Worm (Caenorhabditis elegans) whole organism, young adult: Measurements from ENCODE around the gene lgc-46.
A peak's percentile ranks its signal among the peaks of the same experiment; 100 is the strongest.

Experiments used
- B0261.1 ChIP-seq: sonication (generic microtip); optimal IDR thresholded peaks from 2 replicates; lab custom pipeline; 2016; ENCODE audit warnings: mild to moderate bottlenecking, missing genetic modification characterization, moderate library complexity, missing compliant biosample characterization
- F57A8.1 ChIP-seq: fragments of 200-800 bp; sonication (Bioruptor generic); optimal IDR thresholded peaks from 2 replicates; lab custom pipeline; 2018; ENCODE audit warnings: mild to moderate bottlenecking, missing genetic modification characterization, moderate library complexity, missing compliant biosample characterization
- Y53F4B.3 ChIP-seq: fragments of 200-800 bp; sonication (Bioruptor generic); IDR thresholded peaks from 2 replicates; pipeline ENCODE4 v1.3.6; 2022; ENCODE audit warnings: missing genetic modification reagents, missing genetic modification characterization, missing compliant biosample characterization
- Y53G8AR.9 ChIP-seq: fragments of 200-800 bp; sonication (Bioruptor generic); conservative IDR thresholded peaks from 2 replicates; pipeline ENCODE4 v1.3.6; 2022; ENCODE audit warnings: missing genetic modification reagents, missing genetic modification characterization, missing compliant biosample characterization
- Y56A3A.18 ChIP-seq: fragments of 200-800 bp; sonication (Bioruptor generic); IDR thresholded peaks from 2 replicates; pipeline ENCODE4 v1.3.6; 2022; ENCODE audit warnings: missing genetic modification reagents, missing genetic modification characterization, missing compliant biosample characterization
- Y79H2A.3 ChIP-seq: fragments of 200-800 bp; sonication (Bioruptor generic); conservative IDR thresholded peaks from 2 replicates; pipeline ENCODE4 v1.3.6; 2022; ENCODE audit warnings: missing genetic modification reagents, missing genetic modification characterization, missing compliant biosample characterization
- ama-1 ChIP-seq, 3 experiments: fragments of 150-350 bp in 1 of 3; sonication (generic microtip) in 2 of 3; optimal IDR thresholded peaks; 2 replicates each; lab custom pipeline; 2014 to 2018; ENCODE audit warnings: missing biosample characterization in 2 of 3, missing genetic modification characterization in 2 of 3, missing genetic modification reagents in 2 of 3
- atf-7 ChIP-seq: sonication (generic microtip); optimal IDR thresholded peaks from 2 replicates; lab custom pipeline; 2017; ENCODE audit warnings: mild to moderate bottlenecking, missing genetic modification characterization, missing compliant biosample characterization
- attf-6 ChIP-seq: fragments of 200-800 bp; sonication (Bioruptor generic); IDR thresholded peaks from 2 replicates; pipeline ENCODE4 v1.3.6; 2022; ENCODE audit warnings: missing genetic modification reagents, missing genetic modification characterization, missing compliant biosample characterization
- ceh-100 ChIP-seq: fragments of 200-800 bp; sonication (Bioruptor generic); IDR thresholded peaks from 2 replicates; pipeline ENCODE4 v1.3.6; 2022; ENCODE audit warnings: missing genetic modification reagents, missing genetic modification characterization, missing compliant biosample characterization
- ceh-27 ChIP-seq: fragments of 200-800 bp; sonication (Bioruptor generic); optimal IDR thresholded peaks from 2 replicates; lab custom pipeline; 2018; ENCODE audit warnings: mild to moderate bottlenecking, missing genetic modification characterization, moderate library complexity, missing compliant biosample characterization
- ceh-91 ChIP-seq: fragments of 200-800 bp; sonication (Bioruptor generic); IDR thresholded peaks from 2 replicates; pipeline ENCODE4 v1.3.6; 2022; ENCODE audit warnings: missing genetic modification reagents, missing genetic modification characterization, missing compliant biosample characterization
- die-1 ChIP-seq: sonication (generic microtip); optimal IDR thresholded peaks from 2 replicates; lab custom pipeline; 2016; ENCODE audit warnings: missing genotype, mild to moderate bottlenecking, missing genetic modification characterization, missing compliant biosample characterization
- dox-1 ChIP-seq: fragments of 200-800 bp; sonication (Bioruptor generic); IDR thresholded peaks from 2 replicates; pipeline ENCODE4 v1.3.6; 2022; ENCODE audit warnings: missing genetic modification reagents, missing genetic modification characterization, missing compliant biosample characterization
- fkh-3 ChIP-seq: sonication (generic microtip); optimal IDR thresholded peaks from 2 replicates; lab custom pipeline; 2016; ENCODE audit warnings: mild to moderate bottlenecking, missing genetic modification characterization, missing compliant biosample characterization
- him-1 ChIP-seq: sonication (generic microtip); optimal IDR thresholded peaks from 2 replicates; lab custom pipeline; 2016; ENCODE audit warnings: missing genotype, missing genetic modification reagents, missing genetic modification characterization, missing compliant biosample characterization
- hmg-1.2 ChIP-seq: fragments of 200-800 bp; sonication (Bioruptor generic); IDR thresholded peaks from 2 replicates; pipeline ENCODE4 v1.3.6; 2022; ENCODE audit warnings: missing genetic modification reagents, missing genetic modification characterization, missing compliant biosample characterization
- hmg-20 ChIP-seq: fragments of 200-800 bp; sonication (Bioruptor generic); IDR thresholded peaks from 2 replicates; pipeline ENCODE4 v1.3.6; 2022; ENCODE audit warnings: missing genetic modification reagents, missing genetic modification characterization, missing compliant biosample characterization
- hrde-1 ChIP-seq: sonication (generic microtip); optimal IDR thresholded peaks from 2 replicates; lab custom pipeline; 2016; ENCODE audit warnings: missing genetic modification characterization, mild to moderate bottlenecking, missing compliant biosample characterization, moderate library complexity, missing genotype, missing genetic modification reagents, borderline replicate concordance
- let-526 ChIP-seq: fragments of 200-800 bp; sonication (Bioruptor generic); IDR thresholded peaks from 2 replicates; pipeline ENCODE4 v1.3.6; 2022; ENCODE audit warnings: missing genetic modification reagents, missing genetic modification characterization, missing compliant biosample characterization
- lin-26 ChIP-seq: fragments of 200-800 bp; sonication (Bioruptor generic); IDR thresholded peaks from 2 replicates; pipeline ENCODE4 v1.3.6; 2022; ENCODE audit warnings: missing genetic modification reagents, missing genetic modification characterization, missing compliant biosample characterization
- lin-35 ChIP-seq, 3 experiments: fragments of 150-350 bp in 2 of 3; sonication (generic microtip) in 1 of 3; optimal IDR thresholded peaks; 2 replicates each; lab custom pipeline; 2014 to 2018; ENCODE audit warnings: missing biosample characterization in 3 of 3, missing genetic modification characterization in 3 of 3, missing genetic modification reagents in 3 of 3
- lir-1 ChIP-seq: fragments of 200-800 bp; sonication (Bioruptor generic); conservative IDR thresholded peaks from 2 replicates; pipeline ENCODE4 v1.3.6; 2022; ENCODE audit warnings: missing genetic modification reagents, missing genetic modification characterization, missing compliant biosample characterization
- lsy-27 ChIP-seq: sonication (generic microtip); optimal IDR thresholded peaks from 2 replicates; lab custom pipeline; 2017; ENCODE audit warnings: missing genetic modification characterization, mild to moderate bottlenecking, missing compliant biosample characterization, antibody characterized with exemption, missing genotype, borderline replicate concordance; ENCODE audit not compliant: insufficient read depth
- madf-6 ChIP-seq: fragments of 200-800 bp; sonication (Bioruptor generic); IDR thresholded peaks from 2 replicates; pipeline ENCODE4 v1.3.6; 2022; ENCODE audit warnings: missing genetic modification reagents, missing genetic modification characterization, missing compliant biosample characterization
- mxl-1 ChIP-seq: sonication (generic microtip); optimal IDR thresholded peaks from 2 replicates; lab custom pipeline; 2016; ENCODE audit warnings: missing genetic modification characterization, missing compliant biosample characterization
- nfya-1 ChIP-seq: sonication (generic microtip); optimal IDR thresholded peaks from 2 replicates; lab custom pipeline; 2017; ENCODE audit warnings: antibody characterized with exemption, missing compliant biosample characterization, missing genetic modification characterization, borderline replicate concordance; ENCODE audit not compliant: insufficient read depth
- nhr-179 ChIP-seq: sonication (generic microtip); optimal IDR thresholded peaks from 2 replicates; lab custom pipeline; 2016; ENCODE audit warnings: mild to moderate bottlenecking, missing genetic modification characterization, missing compliant biosample characterization
- pha-4 ChIP-seq: fragments of 150-350 bp; sonication (generic microtip); optimal IDR thresholded peaks from 2 replicates; lab custom pipeline; 2014; ENCODE audit warnings: missing biosample characterization, missing genetic modification reagents, missing genetic modification characterization
- rpc-1 ChIP-seq, 2 experiments: fragments of 150-350 bp in 1 of 2; sonication (generic microtip) in 1 of 2; optimal IDR thresholded peaks; 2 replicates each; lab custom pipeline; 2014 to 2018; ENCODE audit warnings: missing biosample characterization in 1 of 2, missing genetic modification characterization in 1 of 2, missing genetic modification reagents in 1 of 2, missing genotype in 1 of 2
- sea-2 ChIP-seq: fragments of 200-800 bp; sonication (Bioruptor generic); IDR thresholded peaks from 2 replicates; pipeline ENCODE4 v1.3.6; 2022; ENCODE audit warnings: missing genetic modification characterization, missing compliant biosample characterization
- snpc-3.4 ChIP-seq: sonication (generic microtip); optimal IDR thresholded peaks from 2 replicates; lab custom pipeline; 2017; ENCODE audit warnings: missing genetic modification characterization, mild to moderate bottlenecking, missing compliant biosample characterization, antibody characterized with exemption, moderate library complexity, missing genotype, missing genetic modification reagents
- snpc-4 ChIP-seq, 5 experiments: fragments of 150-350 bp in 1 of 5; sonication (generic microtip) in 4 of 5; optimal IDR thresholded peaks; 2 replicates each; lab custom pipeline; 2014 to 2018; ENCODE audit warnings: missing genetic modification characterization in 5 of 5, missing biosample characterization in 3 of 5, antibody characterized with exemption in 2 of 5, mild to moderate bottlenecking in 2 of 5, missing compliant biosample characterization in 2 of 5, missing genotype in 2 of 5, moderate library complexity in 2 of 5, missing genetic modification reagents in 1 of 5
- tbp1 ChIP-seq: fragments of 200-800 bp; sonication (Bioruptor generic); optimal IDR thresholded peaks from 2 replicates; lab custom pipeline; 2018; ENCODE audit warnings: mild to moderate bottlenecking, missing genetic modification characterization, missing compliant biosample characterization
- unc-62 ChIP-seq: fragments of 150-350 bp; optimal IDR thresholded peaks from 2 replicates; lab custom pipeline; 2014; ENCODE audit warnings: missing biosample characterization, missing genetic modification reagents, missing genetic modification characterization
- zfh-2 ChIP-seq: fragments of 200-800 bp; sonication (Bioruptor generic); conservative IDR thresholded peaks from 2 replicates; pipeline ENCODE4 v1.3.6; 2022; ENCODE audit warnings: missing genetic modification reagents, missing genetic modification characterization, missing compliant biosample characterization
- ztf-18 ChIP-seq: sonication (generic microtip); optimal IDR thresholded peaks from 2 replicates; lab custom pipeline; 2016; ENCODE audit warnings: missing genotype, mild to moderate bottlenecking, missing genetic modification characterization, missing compliant biosample characterization
- ztf-22 ChIP-seq: fragments of 200-800 bp; sonication (Bioruptor generic); optimal IDR thresholded peaks from 2 replicates; lab custom pipeline; 2018; ENCODE audit warnings: mild to moderate bottlenecking, missing genetic modification characterization, moderate library complexity, missing compliant biosample characterization
- ztf-6 ChIP-seq: fragments of 200-800 bp; sonication (Bioruptor generic); IDR thresholded peaks from 2 replicates; pipeline ENCODE4 v1.3.6; 2022; ENCODE audit warnings: missing genetic modification reagents, missing genetic modification characterization, missing compliant biosample characterization

The lgc-46 gene

ce11 chrIII:1163203-1163602 is 27.4 kb upstream of the lgc-46 start (continued):
- no peak for TF ChIP-seq sea-2
- no peak for TF ChIP-seq Y79H2A.3 (GFP tag; lab: Robert Waterston, UW)
- no peak for TF ChIP-seq F57A8.1
- peak; percentile 75 for TF ChIP-seq lin-26 (GFP tag; lab: Robert Waterston, UW)
- TF ChIP-seq lsy-27 (tag; lab: Kevin White, UChicago), result peak; percentile 10
- no peak for TF ChIP-seq nfya-1 (tag; lab: Kevin White, UChicago)
- TF ChIP-seq tbp1, result peak; percentile 88
- TF ChIP-seq lir-1, result no peak
- peak; percentile 16 for TF ChIP-seq mxl-1
- no peak for TF ChIP-seq Y53F4B.3
- TF ChIP-seq him-1 (tag; lab: Kevin White, UChicago), result peak; percentile 68
- no peak for TF ChIP-seq pha-4 (tag; lab: Kevin White, UChicago)
- TF ChIP-seq zfh-2 (GFP tag; lab: Robert Waterston, UW), result no peak
- TF ChIP-seq unc-62 (GFP tag; lab: Kevin White, UChicago), result no peak
- no peak for TF ChIP-seq Y53G8AR.9 (GFP tag; lab: Robert Waterston, UW)
- TF ChIP-seq hmg-20 (GFP tag; lab: Robert Waterston, UW), result no peak
- TF ChIP-seq Y56A3A.18 (GFP tag; lab: Robert Waterston, UW), result no peak
- no peak for TF ChIP-seq hrde-1 (tag; lab: Kevin White, UChicago)
- TF ChIP-seq attf-6, result no peak
- peak; percentile 70 for TF ChIP-seq B0261.1
- peak; percentile 3 for TF ChIP-seq snpc-4 (GFP tag; optimal IDR thresholded peaks at IDR 0.05; lab: Kevin White, UChicago)
- TF ChIP-seq snpc-4 (tag; optimal IDR thresholded peaks at IDR 0.05; lab: Kevin White, UChicago), result no peak
- TF ChIP-seq let-526 (GFP tag; lab: Robert Waterston, UW), result no peak
- no peak for TF ChIP-seq fkh-3 (tag; lab: Kevin White, UChicago)
- peak; percentile 0 for TF ChIP-seq snpc-3.4
- TF ChIP-seq atf-7 (tag; lab: Kevin White, UChicago), result no peak
- no peak for TF ChIP-seq lin-35 (GFP tag; optimal IDR thresholded peaks at IDR 0.05; lab: Kevin White, UChicago)
- TF ChIP-seq hmg-1.2, result peak; percentile 36; the same call in 1 of the 2 replicates
- TF ChIP-seq ztf-6, result no peak
- TF ChIP-seq nhr-179 (tag; lab: Kevin White, UChicago), result no peak
- no peak for TF ChIP-seq ztf-22 (GFP tag; lab: Kevin White, UChicago)
- TF ChIP-seq ceh-100, result no peak
- TF ChIP-seq madf-6 (GFP tag; lab: Robert Waterston, UW), result no peak
- no peak for TF ChIP-seq ceh-27 (GFP tag; lab: Kevin White, UChicago)
- TF ChIP-seq die-1 (tag; lab: Kevin White, UChicago), result peak; percentile 65
- peak; percentile 32; the same call in 1 of the 2 replicates for TF ChIP-seq dox-1 (GFP tag; lab: Robert Waterston, UW)
- peak; percentile 70 for TF ChIP-seq rpc-1 (optimal IDR thresholded peaks at IDR 0.05; lab: Kevin White, UChicago)
- TF ChIP-seq rpc-1 (tag; optimal IDR thresholded peaks at IDR 0.05; lab: Kevin White, UChicago), result peak; percentile 81
- TF ChIP-seq ceh-91 (GFP tag; lab: Robert Waterston, UW), result no peak
- TF ChIP-seq ama-1 (optimal IDR thresholded peaks at IDR 0.05; lab: Kevin White, UChicago), result no peak
- TF ChIP-seq ama-1 (GFP tag; optimal IDR thresholded peaks at IDR 0.05; lab: Kevin White, UChicago), result peak in 1 of 2 experiments; percentile 62
- peak; percentile 53 for TF ChIP-seq ztf-18 (tag; lab: Kevin White, UChicago)
